Worm (Caenorhabditis elegans): ENCODE measurements around the gene lep-2.

DNA sequence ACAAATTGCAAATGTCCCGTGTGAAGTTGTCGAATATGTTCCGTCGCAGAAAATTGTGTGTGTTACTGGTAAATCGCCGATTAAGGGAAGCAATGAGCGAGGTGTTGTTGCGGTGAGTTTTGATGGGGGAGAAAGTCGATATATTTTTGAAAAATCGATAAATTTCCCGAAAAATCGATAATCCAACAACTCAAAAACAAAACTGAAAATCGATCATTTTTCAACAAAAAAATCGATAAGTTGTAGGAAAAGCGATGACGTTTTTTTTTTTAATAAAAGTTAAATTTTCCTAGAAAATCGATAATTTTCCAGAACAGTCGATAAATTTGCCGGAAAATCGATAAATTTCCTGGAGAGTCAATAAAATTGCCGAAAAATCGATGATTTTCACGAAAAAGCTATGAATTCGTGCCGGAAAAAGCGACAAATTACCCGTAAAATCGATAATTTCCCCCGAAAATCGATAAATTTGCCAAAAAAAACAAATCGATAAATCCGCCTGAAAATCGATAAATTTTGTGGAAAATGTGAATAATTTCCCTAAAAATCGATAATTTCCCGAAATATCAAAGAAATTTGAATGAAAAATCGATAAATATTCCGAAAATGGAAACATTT, 19.2 kb upstream of the lep-2 start:
- no peak for TF ChIP-seq peb-1 (tag; optimal IDR thresholded peaks at IDR 0.05)
- no peak for TF ChIP-seq mab-5 (tag; optimal IDR thresholded peaks at IDR 0.05)
- TF ChIP-seq nhr-237 (tag; optimal IDR thresholded peaks at IDR 0.05): no peak
- no peak for TF ChIP-seq nhr-77 (tag; optimal IDR thresholded peaks at IDR 0.05)
- TF ChIP-seq lin-11 (tag; optimal IDR thresholded peaks at IDR 0.05): no peak
- TF ChIP-seq mbf-1 (tag; optimal IDR thresholded peaks at IDR 0.05): no peak
- no peak for TF ChIP-seq mdl-1 (tag; optimal IDR thresholded peaks at IDR 0.05)
- TF ChIP-seq ceh-16 (tag; optimal IDR thresholded peaks at IDR 0.05): no peak
- TF ChIP-seq aly-2 (tag; optimal IDR thresholded peaks at IDR 0.05): no peak
- no peak for TF ChIP-seq ztf-11 (tag; optimal IDR thresholded peaks at IDR 0.05)
- TF ChIP-seq elt-3 (tag; optimal IDR thresholded peaks at IDR 0.05): no peak
- no peak for TF ChIP-seq nhr-21 (tag; optimal IDR thresholded peaks at IDR 0.05)
- TF ChIP-seq ZK546.5 (tag; optimal IDR thresholded peaks at IDR 0.05): no peak

All from whole organism, L2 larva.